Fruit fly (Drosophila melanogaster): ENCODE data around the gene osa.
A peak's percentile ranks its signal among the peaks of the same experiment; 100 is the strongest.

The osa gene

dm6 chr3R:17645239-17645638 lies 72.9 kb downstream of the osa start:
- TF ChIP-seq Hr4 (GFP tag; optimal IDR thresholded peaks at IDR 0.05) (no peak), CG11294 (GFP tag; IDR thresholded peaks at IDR 0.05) (no peak), CG11902 (GFP tag; optimal IDR thresholded peaks at IDR 0.05) (no peak), dsx (GFP tag; optimal IDR thresholded peaks at IDR 0.05; ENCODE audit: poor library complexity, severe bottlenecking) (no peak), esn (GFP tag; optimal IDR thresholded peaks at IDR 0.05) (no peak), vri (GFP tag; optimal IDR thresholded peaks at IDR 0.05) (no peak), salr (GFP tag; optimal IDR thresholded peaks at IDR 0.05) (no peak), CG6163 (GFP tag; IDR thresholded peaks at IDR 0.05) (no peak), CG34406 (GFP tag; optimal IDR thresholded peaks at IDR 0.05) (no peak), fd59A (GFP tag; optimal IDR thresholded peaks at IDR 0.05) (no peak), achi (GFP tag; optimal IDR thresholded peaks at IDR 0.05) (no peak)

- TF ChIP-seq Met (GFP tag; optimal IDR thresholded peaks at IDR 0.05) (no peak), svp (GFP tag) (peak; percentile 77), CG6276 (GFP tag; optimal IDR thresholded peaks at IDR 0.05) (no peak)
These were observed 74.1 kb downstream of the osa start for dm6 chr3R:17644019-17644418.
